Fruit fly (Drosophila melanogaster) whole organism, prepupa: ENCODE data around the gene CG13458.
A peak's percentile ranks its signal among the peaks of the same experiment; 100 is the strongest.

Source experiments
- CG10631 ChIP-seq: fragments of 200-800 bp; sonication (Bioruptor generic); optimal IDR thresholded peaks from 2 replicates; lab custom pipeline; 2016; ENCODE audit warnings: missing biosample characterization, missing genetic modification characterization
- CG10669 ChIP-seq: fragments of 200-800 bp; sonication (Bioruptor generic); optimal IDR thresholded peaks from 3 replicates; lab custom pipeline; 2018; ENCODE audit warnings: missing biosample characterization, mild to moderate bottlenecking, missing genetic modification characterization, moderate library complexity
- CG15336 ChIP-seq: fragments of 200-800 bp; sonication (Bioruptor generic); IDR thresholded peaks from 2 replicates; pipeline ENCODE4 v1.3.6; 2022; ENCODE audit warnings: missing biosample characterization, missing genetic modification characterization
- CG1621 ChIP-seq: fragments of 200-800 bp; sonication (Bioruptor generic); optimal IDR thresholded peaks from 3 replicates; lab custom pipeline; 2018; ENCODE audit warnings: missing biosample characterization, mild to moderate bottlenecking, missing genetic modification characterization
- CG3032 ChIP-seq: fragments of 200-800 bp; optimal IDR thresholded peaks from 2 replicates; lab custom pipeline; 2019; ENCODE audit warnings: missing biosample characterization, mild to moderate bottlenecking, missing genetic modification characterization, moderate library complexity
- CG32006 ChIP-seq: fragments of 200-800 bp; sonication (Bioruptor generic); optimal IDR thresholded peaks from 3 replicates; lab custom pipeline; 2017; ENCODE audit warnings: missing biosample characterization, mild to moderate bottlenecking, missing genetic modification characterization
- CG3919 ChIP-seq: fragments of 200-800 bp; sonication (Bioruptor generic); optimal IDR thresholded peaks from 3 replicates; lab custom pipeline; 2016; ENCODE audit warnings: missing biosample characterization, missing genetic modification characterization
- CG4318 ChIP-seq: fragments of 200-800 bp; sonication (Bioruptor generic); optimal IDR thresholded peaks from 3 replicates; lab custom pipeline; 2017; ENCODE audit warnings: missing biosample characterization, mild to moderate bottlenecking, missing genetic modification characterization
- CG6163 ChIP-seq: fragments of 200-800 bp; sonication (Bioruptor generic); IDR thresholded peaks from 3 replicates; pipeline ENCODE4 v1.3.6; 2022; ENCODE audit warnings: missing biosample characterization, missing genetic modification characterization
- CG6276 ChIP-seq: fragments of 200-800 bp; sonication (Bioruptor generic); optimal IDR thresholded peaks from 2 replicates; lab custom pipeline; 2017; ENCODE audit warnings: missing biosample characterization, mild to moderate bottlenecking, missing genetic modification characterization
- CG6808 ChIP-seq: fragments of 200-800 bp; sonication (Bioruptor generic); optimal IDR thresholded peaks from 3 replicates; lab custom pipeline; 2017; ENCODE audit warnings: missing biosample characterization, missing genetic modification characterization, mild to moderate bottlenecking, moderate library complexity, missing genetic modification reagents
- CG6854 ChIP-seq: fragments of 200-800 bp; sonication (Bioruptor generic); optimal IDR thresholded peaks from 2 replicates; lab custom pipeline; 2017; ENCODE audit warnings: missing biosample characterization, mild to moderate bottlenecking, missing genetic modification characterization
- CG7368 ChIP-seq: fragments of 200-800 bp; sonication (Bioruptor generic); optimal IDR thresholded peaks from 3 replicates; lab custom pipeline; 2016; ENCODE audit warnings: missing biosample characterization, missing genetic modification characterization
- CG8119 ChIP-seq: fragments of 200-800 bp; sonication (Bioruptor generic); IDR thresholded peaks from 3 replicates; pipeline ENCODE4 v1.3.6; 2022; ENCODE audit warnings: missing biosample characterization, missing genetic modification characterization
- CG8319 ChIP-seq: fragments of 200-800 bp; sonication (Bioruptor generic); optimal IDR thresholded peaks from 3 replicates; lab custom pipeline; 2016; ENCODE audit warnings: missing biosample characterization, missing genetic modification characterization
- CG8632 ChIP-seq: fragments of 200-800 bp; sonication (Bioruptor generic); optimal IDR thresholded peaks from 3 replicates; lab custom pipeline; 2016; ENCODE audit warnings: missing biosample characterization, missing genetic modification characterization
- CG9139 ChIP-seq: fragments of 200-800 bp; sonication (Bioruptor generic); optimal IDR thresholded peaks from 3 replicates; lab custom pipeline; 2017; ENCODE audit warnings: missing biosample characterization, mild to moderate bottlenecking, missing genetic modification characterization
- Eip78C ChIP-seq: fragments of 200-800 bp; sonication (Bioruptor generic); peaks from one replicate; lab custom pipeline; 2016; ENCODE audit warnings: missing biosample characterization, missing genetic modification characterization
- Ets96B ChIP-seq: fragments of 200-800 bp; optimal IDR thresholded peaks from 2 replicates; lab custom pipeline; 2019; ENCODE audit warnings: missing biosample characterization, mild to moderate bottlenecking, missing genetic modification characterization, moderate library complexity
- Gug ChIP-seq: fragments of 200-800 bp; sonication (Bioruptor generic); IDR thresholded peaks from 2 replicates; pipeline ENCODE4 v1.3.6; 2022; ENCODE audit warnings: missing biosample characterization, missing genetic modification characterization
- Hr39 ChIP-seq: fragments of 200-800 bp; sonication (Bioruptor generic); optimal IDR thresholded peaks from 2 replicates; lab custom pipeline; 2016; ENCODE audit warnings: missing biosample characterization, missing genetic modification characterization
- Lpt ChIP-seq: fragments of 200-800 bp; sonication (Bioruptor generic); optimal IDR thresholded peaks from 3 replicates; lab custom pipeline; 2016; ENCODE audit warnings: missing biosample characterization, missing genetic modification characterization
- Met ChIP-seq: fragments of 200-800 bp; sonication (Bioruptor generic); optimal IDR thresholded peaks from 3 replicates; lab custom pipeline; 2016; ENCODE audit warnings: missing biosample characterization, missing genetic modification characterization
- OdsH ChIP-seq: fragments of 200-800 bp; sonication (Bioruptor generic); optimal IDR thresholded peaks from 3 replicates; lab custom pipeline; 2016; ENCODE audit warnings: missing biosample characterization, missing genetic modification characterization
- Smox ChIP-seq: fragments of 200-800 bp; sonication (Bioruptor generic); optimal IDR thresholded peaks from 3 replicates; lab custom pipeline; 2016; ENCODE audit warnings: missing biosample characterization, missing genetic modification characterization
- Sox102F ChIP-seq: fragments of 200-800 bp; sonication (Bioruptor generic); optimal IDR thresholded peaks from 2 replicates; lab custom pipeline; 2016; ENCODE audit warnings: missing biosample characterization, mild to moderate bottlenecking, missing genetic modification characterization
- Sox14 ChIP-seq: fragments of 200-800 bp; sonication (Bioruptor generic); optimal IDR thresholded peaks from 3 replicates; lab custom pipeline; 2016; ENCODE audit warnings: missing biosample characterization, missing genetic modification characterization
- Sox15 ChIP-seq: fragments of 200-800 bp; sonication (Bioruptor generic); optimal IDR thresholded peaks from 3 replicates; lab custom pipeline; 2016; ENCODE audit warnings: missing biosample characterization, missing genetic modification characterization
- achi ChIP-seq: fragments of 200-800 bp; sonication (Bioruptor generic); optimal IDR thresholded peaks from 3 replicates; lab custom pipeline; 2016; ENCODE audit warnings: missing biosample characterization, missing genetic modification characterization
- cyc ChIP-seq: fragments of 200-800 bp; sonication (Bioruptor generic); optimal IDR thresholded peaks from 3 replicates; lab custom pipeline; 2016; ENCODE audit warnings: missing biosample characterization, missing genetic modification characterization
- dsx ChIP-seq: fragments of 200-800 bp; optimal IDR thresholded peaks from 3 replicates; lab custom pipeline; 2019; ENCODE audit warnings: missing biosample characterization, mild to moderate bottlenecking, missing genetic modification characterization, moderate library complexity; ENCODE audit not compliant: poor library complexity, severe bottlenecking
- eg ChIP-seq: fragments of 200-800 bp; sonication (Bioruptor generic); IDR thresholded peaks from 3 replicates; pipeline ENCODE4 v1.3.6; 2022; ENCODE audit warnings: missing biosample characterization, missing genetic modification characterization
- fd85E ChIP-seq: fragments of 200-800 bp; sonication (Bioruptor generic); optimal IDR thresholded peaks from 3 replicates; lab custom pipeline; 2016; ENCODE audit warnings: missing biosample characterization, missing genetic modification characterization
- fkh ChIP-seq: fragments of 200-800 bp; sonication (Bioruptor generic); optimal IDR thresholded peaks from 3 replicates; lab custom pipeline; 2017; ENCODE audit warnings: missing biosample characterization, mild to moderate bottlenecking, missing genetic modification characterization, moderate library complexity
- net ChIP-seq: fragments of 200-800 bp; sonication (Bioruptor generic); optimal IDR thresholded peaks from 3 replicates; lab custom pipeline; 2016; ENCODE audit warnings: missing biosample characterization, missing genetic modification characterization
- pdm3 ChIP-seq: fragments of 200-800 bp; sonication (Bioruptor generic); optimal IDR thresholded peaks from 3 replicates; lab custom pipeline; 2016; ENCODE audit warnings: missing biosample characterization, missing genetic modification characterization
- salr ChIP-seq, 2 experiments: fragments of 200-800 bp; sonication (Bioruptor generic); optimal IDR thresholded peaks; 3 replicates each; lab custom pipeline; 2016 to 2018; ENCODE audit warnings: missing biosample characterization in 2 of 2, missing genetic modification characterization in 2 of 2, mild to moderate bottlenecking in 1 of 2
- spab ChIP-seq: fragments of 200-800 bp; sonication (Bioruptor generic); optimal IDR thresholded peaks from 2 replicates; lab custom pipeline; 2017; ENCODE audit warnings: missing biosample characterization, mild to moderate bottlenecking, missing genetic modification characterization, missing genetic modification reagents
- ss ChIP-seq, 2 experiments: fragments of 200-800 bp; sonication (Bioruptor generic); optimal IDR thresholded peaks; 2 replicates in 1 of 2; 3 replicates in 1 of 2; lab custom pipeline; 2017 to 2018; ENCODE audit warnings: mild to moderate bottlenecking in 2 of 2, missing biosample characterization in 2 of 2, missing genetic modification characterization in 2 of 2, moderate library complexity in 1 of 2
- svp ChIP-seq: fragments of 200-800 bp; sonication (Bioruptor generic); peaks from one replicate; lab custom pipeline; 2016; ENCODE audit warnings: missing biosample characterization, missing genetic modification characterization
- topi ChIP-seq: fragments of 200-800 bp; sonication (Bioruptor generic); optimal IDR thresholded peaks from 3 replicates; lab custom pipeline; 2016; ENCODE audit warnings: missing biosample characterization, missing genetic modification characterization

Gene CG13458

dm6 chr3L:15098659-15099512, 14.5 kb upstream of the CG13458 start (continued):
- TF ChIP-seq CG7368 (GFP tag; lab: Kevin White, UChicago) (peak; percentile 86), fd85E (GFP tag; lab: Kevin White, UChicago) (peak; percentile 55), pdm3 (GFP tag; lab: Kevin White, UChicago) (peak; percentile 18), salr (GFP tag; optimal IDR thresholded peaks at IDR 0.05; lab: Kevin White, UChicago) (peak in 1 of 2 experiments; percentile 84), CG8632 (GFP tag; lab: Kevin White, UChicago) (peak; percentile 76), Lpt (peak; percentile 90), CG6163 (GFP tag; lab: Robert Waterston, UW) (no peak; the same call in 1 of the 3 replicates), CG4318 (GFP tag; lab: Kevin White, UChicago) (peak; percentile 74), CG10669 (GFP tag; lab: Kevin White, UChicago) (peak; percentile 79), Sox14 (peak; percentile 16)

dm6 chr3L:15099541-15099940, 13.8 kb upstream of the CG13458 start:
- TF ChIP-seq Hr39: no peak
- no peak for TF ChIP-seq topi (GFP tag; lab: Kevin White, UChicago)
- peak; percentile 23 for TF ChIP-seq CG32006 (GFP tag; lab: Kevin White, UChicago)
- TF ChIP-seq Eip78C (GFP tag; lab: Kevin White, UChicago): peak; percentile 38
- peak; percentile 88 for TF ChIP-seq svp (GFP tag; lab: Kevin White, UChicago)
- no peak for TF ChIP-seq CG10669 (GFP tag; lab: Kevin White, UChicago)
- no peak for TF ChIP-seq pdm3 (GFP tag; lab: Kevin White, UChicago)

- TF ChIP-seq Eip78C (GFP tag; lab: Kevin White, UChicago): peak; percentile 33
- TF ChIP-seq CG15336 (GFP tag; lab: Robert Waterston, UW): no peak
These were observed 12.4 kb upstream of the CG13458 start for dm6 chr3L:15100983-15101382.

dm6 chr3L:15101639-15102413, 11.5 kb upstream of the CG13458 start:
- TF ChIP-seq CG7368 (GFP tag; lab: Kevin White, UChicago) (no peak), CG8319 (GFP tag; lab: Kevin White, UChicago) (no peak), Sox102F (GFP tag; lab: Kevin White, UChicago) (peak; percentile 56), spab (GFP tag; lab: Kevin White, UChicago) (peak; percentile 43), CG10631 (peak; percentile 13), CG10669 (GFP tag; lab: Kevin White, UChicago) (peak; percentile 33), eg (GFP tag; lab: Robert Waterston, UW) (peak; percentile 51; the same call in 2 of the 3 replicates), OdsH (no peak), Ets96B (tag; lab: Kevin White, UChicago) (peak; percentile 10), CG8119 (GFP tag; lab: Robert Waterston, UW) (no peak), CG6163 (GFP tag; lab: Robert Waterston, UW) (peak; percentile 53; the same call in 2 of the 3 replicates), ss (GFP tag; optimal IDR thresholded peaks at IDR 0.05; lab: Kevin White, UChicago) (peak in 1 of 2 experiments; percentile 85), Hr39 (peak; percentile 52), CG3032 (tag; lab: Kevin White, UChicago) (no peak), Sox14 (peak; percentile 68), CG1621 (tag; lab: Kevin White, UChicago) (no peak), cyc (GFP tag; lab: Kevin White, UChicago) (peak; percentile 60), Met (GFP tag; lab: Kevin White, UChicago) (peak; percentile 42), dsx (GFP tag; lab: Kevin White, UChicago) (peak; percentile 63), CG3919 (peak; percentile 12), pdm3 (GFP tag; lab: Kevin White, UChicago) (peak; percentile 59), Gug (GFP tag; lab: Robert Waterston, UW) (no peak), fkh (GFP tag; lab: Kevin White, UChicago) (no peak), Smox (GFP tag; lab: Kevin White, UChicago) (peak; percentile 33), topi (GFP tag; lab: Kevin White, UChicago) (peak; percentile 8), CG9139 (GFP tag; lab: Kevin White, UChicago) (peak; percentile 3), CG6854 (GFP tag; lab: Kevin White, UChicago) (peak; percentile 100), achi (peak; percentile 35), Sox15 (peak; percentile 1), net (peak; percentile 16), CG6276 (GFP tag; lab: Kevin White, UChicago) (no peak), CG6808 (GFP tag; lab: Kevin White, UChicago) (peak; percentile 6)
